Fruit fly (Drosophila melanogaster): ENCODE data around the gene CG9389.
A peak's percentile ranks its signal among the peaks of the same experiment; 100 is the strongest.

CG9389 gene

DNA sequence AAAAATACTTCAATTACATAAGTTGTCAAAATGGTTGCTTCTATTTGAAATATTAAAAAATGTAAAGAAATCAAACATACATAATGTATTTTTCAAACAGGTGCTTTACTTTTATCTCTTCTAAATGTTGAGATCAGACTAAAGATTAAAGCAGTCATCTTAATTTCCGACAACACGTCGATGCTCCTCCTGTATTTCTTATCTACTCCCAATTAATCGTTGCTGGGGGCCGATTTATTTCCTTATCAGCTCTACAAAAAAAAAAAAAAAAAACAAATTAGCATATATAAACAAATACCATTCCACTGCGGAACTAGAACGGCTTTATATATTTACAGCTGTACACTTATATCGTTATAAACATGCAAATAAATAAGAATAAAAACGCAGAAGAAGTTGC lies 11.3 kb upstream of the CG9389 start:
- TF ChIP-seq CG6854 (GFP tag; optimal IDR thresholded peaks at IDR 0.05), result no peak
- peak; percentile 34 for TF ChIP-seq Eip78C (GFP tag)
- peak; percentile 75 for TF ChIP-seq svp (GFP tag)

DNA sequence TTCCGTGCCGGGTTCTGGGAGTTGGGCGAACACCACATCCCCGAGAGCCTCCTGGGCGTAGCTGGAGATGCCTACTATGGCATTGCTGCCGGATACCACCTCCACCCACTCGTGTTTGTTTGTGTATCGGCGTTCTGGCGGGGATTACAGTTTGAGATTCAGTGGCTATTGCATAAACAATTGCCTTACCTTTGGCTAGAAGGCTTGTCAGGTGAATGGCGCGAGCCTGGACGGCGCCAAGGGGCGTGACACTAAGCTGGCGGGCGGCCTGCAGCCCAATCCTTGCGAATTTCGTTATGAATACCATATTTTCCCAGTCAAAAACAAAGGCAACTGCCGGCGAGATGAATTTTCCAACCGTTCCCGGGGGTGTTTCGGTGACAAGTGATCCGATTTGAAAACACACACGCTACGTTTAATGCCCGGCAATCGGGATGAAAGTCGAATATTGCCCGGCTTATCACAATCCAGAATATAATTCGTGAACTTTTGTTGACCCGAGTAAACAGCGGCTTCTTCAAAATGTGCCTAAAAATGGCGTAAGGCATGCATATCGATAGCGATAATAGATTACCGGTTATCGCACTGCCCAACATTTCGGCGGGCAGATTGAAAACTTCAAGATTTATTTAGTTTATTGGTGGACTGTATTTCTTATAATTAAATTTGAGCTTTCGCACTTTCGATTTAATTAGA lies 10.8 kb upstream of the CG9389 start, which contains the start of gene ppl:
Gene ppl (minus strand): TSS at position 511 of the 696 bp plus-strand sequence.
- TF ChIP-seq svp (GFP tag), result peak; percentile 100
- no peak for TF ChIP-seq CG9139 (GFP tag; optimal IDR thresholded peaks at IDR 0.05)
- no peak for TF ChIP-seq salr (GFP tag; optimal IDR thresholded peaks at IDR 0.05)
- TF ChIP-seq Eip93F (GFP tag; optimal IDR thresholded peaks at IDR 0.05), result no peak
- no peak for TF ChIP-seq CG1621 (tag; optimal IDR thresholded peaks at IDR 0.05)
- TF ChIP-seq Sox102F (GFP tag; optimal IDR thresholded peaks at IDR 0.05), result peak; percentile 1
- no peak for TF ChIP-seq Sox14 (GFP tag; optimal IDR thresholded peaks at IDR 0.05)
- no peak for TF ChIP-seq Sox15 (GFP tag; optimal IDR thresholded peaks at IDR 0.05)
- TF ChIP-seq Met (GFP tag; optimal IDR thresholded peaks at IDR 0.05), result peak; percentile 15
- TF ChIP-seq CG8319 (GFP tag; optimal IDR thresholded peaks at IDR 0.05), result no peak
- peak; percentile 31 for TF ChIP-seq vri (GFP tag; optimal IDR thresholded peaks at IDR 0.05)
- TF ChIP-seq Hr38 (GFP tag; optimal IDR thresholded peaks at IDR 0.05), result no peak
- TF ChIP-seq fkh (GFP tag; optimal IDR thresholded peaks at IDR 0.05), result peak; percentile 96
- TF ChIP-seq Eip78C (GFP tag), result peak; percentile 11
- TF ChIP-seq CG16779 (tag; optimal IDR thresholded peaks at IDR 0.05), result no peak
- TF ChIP-seq dsx (GFP tag; optimal IDR thresholded peaks at IDR 0.05; ENCODE audit: poor library complexity, severe bottlenecking), result no peak

DNA sequence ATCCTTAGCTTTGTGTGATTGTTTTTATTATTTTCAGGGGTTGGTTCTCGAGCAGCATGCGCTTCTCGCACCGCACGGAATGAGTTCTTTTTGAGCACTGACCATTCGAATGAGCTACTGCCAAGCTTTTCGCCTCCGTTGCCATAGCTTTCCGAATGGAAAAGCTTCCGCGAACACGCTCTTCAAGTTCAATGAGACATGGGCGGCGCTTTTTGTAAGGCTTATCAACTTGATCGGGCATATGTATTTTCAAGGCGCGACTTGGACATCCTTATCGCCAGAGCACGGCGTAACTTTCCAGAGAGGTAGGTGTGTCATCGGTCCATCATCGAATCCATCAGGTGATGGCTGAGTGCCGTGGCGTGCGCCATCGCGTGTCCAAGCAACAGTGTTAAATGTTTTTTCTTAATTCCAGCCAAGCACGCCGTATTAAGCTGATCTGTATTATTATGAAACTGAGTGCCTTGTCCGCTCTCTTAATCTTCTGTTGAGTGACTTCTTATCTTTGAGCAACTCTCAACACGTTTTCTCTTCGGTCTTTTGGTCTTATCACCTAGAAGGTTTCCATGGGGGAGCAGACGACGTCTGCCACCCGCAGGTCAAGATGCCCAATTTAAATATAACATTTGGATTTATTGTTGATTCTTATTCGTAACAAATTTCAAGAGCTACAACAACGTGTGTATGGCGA lies 9.6 kb upstream of the CG9389 start, which contains the start of gene AcCoAS:
Gene AcCoAS (minus strand): TSS at position 368 of the 691 bp plus-strand sequence.
- peak; percentile 37 for TF ChIP-seq Sox14 (GFP tag; optimal IDR thresholded peaks at IDR 0.05)
- peak; percentile 49 for TF ChIP-seq acj6 (GFP tag; optimal IDR thresholded peaks at IDR 0.05)
- no peak for TF ChIP-seq Hr38 (GFP tag; optimal IDR thresholded peaks at IDR 0.05)
- peak; percentile 29 for TF ChIP-seq CG6854 (GFP tag; optimal IDR thresholded peaks at IDR 0.05)
- peak; percentile 50 for TF ChIP-seq topi (GFP tag; optimal IDR thresholded peaks at IDR 0.05)
- no peak for TF ChIP-seq CG11294 (GFP tag; IDR thresholded peaks at IDR 0.05)
- peak; percentile 53; the same call in 2 of the 3 replicates for TF ChIP-seq eg (GFP tag; IDR thresholded peaks at IDR 0.05)
- no peak for TF ChIP-seq CG9139 (GFP tag; optimal IDR thresholded peaks at IDR 0.05)
- TF ChIP-seq ss (GFP tag; optimal IDR thresholded peaks at IDR 0.05), result peak; percentile 44 to 58
- TF ChIP-seq Hr4 (GFP tag; optimal IDR thresholded peaks at IDR 0.05), result no peak
- TF ChIP-seq Blimp-1 (GFP tag; optimal IDR thresholded peaks at IDR 0.05), result no peak
- TF ChIP-seq CG6792 (GFP tag; optimal IDR thresholded peaks at IDR 0.05), result peak; percentile 54
- TF ChIP-seq CG10631 (GFP tag; optimal IDR thresholded peaks at IDR 0.05), result no peak
- peak; percentile 12 for TF ChIP-seq Ets96B (tag; optimal IDR thresholded peaks at IDR 0.05)
- no peak for TF ChIP-seq fd59A (GFP tag; optimal IDR thresholded peaks at IDR 0.05)
- TF ChIP-seq dsx (GFP tag; optimal IDR thresholded peaks at IDR 0.05; ENCODE audit: poor library complexity, severe bottlenecking), result peak; percentile 22
- peak; percentile 45 for TF ChIP-seq Met (GFP tag; optimal IDR thresholded peaks at IDR 0.05)
- TF ChIP-seq CG15336 (GFP tag; IDR thresholded peaks at IDR 0.05), result peak; percentile 25; the same call in 1 of the 2 replicates
- no peak for TF ChIP-seq fkh (GFP tag; optimal IDR thresholded peaks at IDR 0.05)
- TF ChIP-seq Smox (GFP tag; optimal IDR thresholded peaks at IDR 0.05), result peak; percentile 41
- TF ChIP-seq CG34406 (GFP tag; optimal IDR thresholded peaks at IDR 0.05), result peak; percentile 21
- TF ChIP-seq esn (GFP tag; optimal IDR thresholded peaks at IDR 0.05), result peak; percentile 59
- peak; percentile 21 for TF ChIP-seq CG1621 (tag; optimal IDR thresholded peaks at IDR 0.05)
- peak; percentile 25 for TF ChIP-seq Eip93F (GFP tag; optimal IDR thresholded peaks at IDR 0.05)
- TF ChIP-seq Lpt (GFP tag; optimal IDR thresholded peaks at IDR 0.05), result no peak
- TF ChIP-seq Sox15 (GFP tag; optimal IDR thresholded peaks at IDR 0.05), result no peak
- peak; percentile 1 for TF ChIP-seq CG32006 (GFP tag; optimal IDR thresholded peaks at IDR 0.05)
- peak; percentile 94 for TF ChIP-seq vri (GFP tag; optimal IDR thresholded peaks at IDR 0.05)
- peak; percentile 38 for TF ChIP-seq CG7368 (GFP tag; optimal IDR thresholded peaks at IDR 0.05)
- TF ChIP-seq Eip75B (GFP tag; optimal IDR thresholded peaks at IDR 0.05), result peak; percentile 42
- TF ChIP-seq achi (GFP tag; optimal IDR thresholded peaks at IDR 0.05), result peak; percentile 9
- peak; percentile 30 for TF ChIP-seq net (GFP tag; optimal IDR thresholded peaks at IDR 0.05)
- peak; percentile 22 for TF ChIP-seq Hr39 (GFP tag; optimal IDR thresholded peaks at IDR 0.05)
- peak; percentile 44 for TF ChIP-seq CG16779 (tag; optimal IDR thresholded peaks at IDR 0.05)
- TF ChIP-seq spab (GFP tag; optimal IDR thresholded peaks at IDR 0.05), result no peak
- TF ChIP-seq dac (GFP tag; optimal IDR thresholded peaks at IDR 0.05), result no peak
- TF ChIP-seq CG8119 (GFP tag; IDR thresholded peaks at IDR 0.05), result peak; percentile 42; the same call in 1 of the 3 replicates
- peak; percentile 39 for TF ChIP-seq lz (GFP tag; optimal IDR thresholded peaks at IDR 0.05)
